Fruit fly (Drosophila melanogaster): ENCODE data around the gene CG43901.

DNA sequence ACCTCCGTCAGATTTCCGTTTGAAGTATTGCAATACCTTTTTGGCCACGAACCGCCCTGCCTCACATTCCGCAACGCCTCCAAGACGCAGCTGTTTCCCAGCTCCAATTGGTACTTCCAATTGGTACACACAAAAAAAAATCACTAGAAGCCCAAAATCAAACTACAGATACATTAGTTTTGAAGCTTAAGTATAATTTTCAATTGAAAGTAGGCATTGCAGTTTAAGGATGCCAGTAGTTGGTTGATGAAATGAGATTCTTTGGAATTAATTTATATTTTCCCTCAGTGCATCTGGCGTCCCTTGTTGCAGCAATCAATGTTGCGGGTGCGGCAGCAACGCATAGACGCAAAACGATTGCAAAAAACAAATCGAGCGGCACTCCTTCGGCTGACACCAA is 28.2 kb downstream of the CG43901 start:
- TF ChIP-seq psq (optimal IDR thresholded peaks at IDR 0.05) (no peak), Myc (optimal IDR thresholded peaks at IDR 0.05) (no peak), insv (optimal IDR thresholded peaks at IDR 0.05) (no peak)

All from Kc167 (cell line).